Worm (Caenorhabditis elegans) whole organism, late embryonic: Measurements from ENCODE around the gene rpl-11.2.
A peak's percentile ranks its signal among the peaks of the same experiment; 100 is the strongest.

Experiments
- C08G9.2 ChIP-seq: sonication (generic microtip); optimal IDR thresholded peaks from 2 replicates; lab custom pipeline; 2016; ENCODE audit warnings: mild to moderate bottlenecking, missing genetic modification characterization, moderate library complexity, missing compliant biosample characterization
- T23F11.4 ChIP-seq: fragments of 200-800 bp; sonication (Bioruptor generic); optimal IDR thresholded peaks from 2 replicates; lab custom pipeline; 2018; ENCODE audit warnings: mild to moderate bottlenecking, missing genetic modification characterization, missing compliant biosample characterization
- ama-1 ChIP-seq: fragments of 150-350 bp; optimal IDR thresholded peaks from 2 replicates; lab custom pipeline; 2014
- ceh-19 ChIP-seq: fragments of 200-800 bp; sonication (Bioruptor generic); optimal IDR thresholded peaks from 2 replicates; lab custom pipeline; 2018; ENCODE audit warnings: mild to moderate bottlenecking, missing genetic modification characterization, missing compliant biosample characterization
- ceh-2 ChIP-seq: sonication (generic microtip); optimal IDR thresholded peaks from 2 replicates; lab custom pipeline; 2016; ENCODE audit warnings: missing genotype, missing genetic modification characterization, missing compliant biosample characterization
- ceh-30 ChIP-seq: fragments of 150-350 bp; optimal IDR thresholded peaks from 2 replicates; lab custom pipeline; 2014; ENCODE audit warnings: missing biosample characterization, missing genetic modification characterization
- ceh-6 ChIP-seq: fragments of 200-800 bp; sonication (Bioruptor generic); optimal IDR thresholded peaks from 2 replicates; lab custom pipeline; 2018; ENCODE audit warnings: mild to moderate bottlenecking, missing genetic modification characterization, missing compliant biosample characterization
- ceh-9 ChIP-seq: sonication (generic microtip); optimal IDR thresholded peaks from 2 replicates; lab custom pipeline; 2016; ENCODE audit warnings: mild to moderate bottlenecking, missing genetic modification characterization, inconsistent platforms, missing compliant biosample characterization
- dve-1 ChIP-seq: sonication (generic microtip); optimal IDR thresholded peaks from 2 replicates; lab custom pipeline; 2017; ENCODE audit warnings: antibody characterized with exemption, mild to moderate bottlenecking, missing genetic modification characterization, missing compliant biosample characterization
- elt-2 ChIP-seq: sonication (generic microtip); optimal IDR thresholded peaks from 2 replicates; lab custom pipeline; 2016; ENCODE audit warnings: missing genetic modification reagents, missing genetic modification characterization, missing compliant biosample characterization
- elt-4 ChIP-seq: sonication (generic microtip); optimal IDR thresholded peaks from 2 replicates; lab custom pipeline; 2016; ENCODE audit warnings: missing genetic modification characterization, missing compliant biosample characterization
- eyg-1 ChIP-seq: sonication (generic microtip); optimal IDR thresholded peaks from 2 replicates; lab custom pipeline; 2016; ENCODE audit warnings: missing genotype, missing genetic modification characterization, missing compliant biosample characterization
- gmeb-2 ChIP-seq: sonication (generic microtip); optimal IDR thresholded peaks from 2 replicates; lab custom pipeline; 2016; ENCODE audit warnings: missing genetic modification characterization, inconsistent platforms, missing compliant biosample characterization
- hlh-13 ChIP-seq: fragments of 200-800 bp; sonication (Bioruptor generic); optimal IDR thresholded peaks from 2 replicates; lab custom pipeline; 2018; ENCODE audit warnings: mild to moderate bottlenecking, missing genetic modification characterization, missing compliant biosample characterization
- hlh-15 ChIP-seq: sonication (generic microtip); optimal IDR thresholded peaks from 2 replicates; lab custom pipeline; 2016; ENCODE audit warnings: missing genetic modification characterization, missing compliant biosample characterization
- hlh-30 ChIP-seq: sonication (generic microtip); optimal IDR thresholded peaks from 2 replicates; lab custom pipeline; 2017; ENCODE audit warnings: antibody characterized with exemption, missing genetic modification characterization, missing compliant biosample characterization; ENCODE audit not compliant: insufficient read depth
- hlh-6 ChIP-seq: sonication (generic microtip); optimal IDR thresholded peaks from 2 replicates; lab custom pipeline; 2016; ENCODE audit warnings: missing genotype, missing genetic modification characterization, missing compliant biosample characterization
- hlh-8 ChIP-seq: sonication (generic microtip); optimal IDR thresholded peaks from 2 replicates; lab custom pipeline; 2016; ENCODE audit warnings: missing genotype, missing genetic modification characterization, missing compliant biosample characterization
- lim-6 ChIP-seq: sonication (generic microtip); optimal IDR thresholded peaks from 2 replicates; lab custom pipeline; 2016; ENCODE audit warnings: missing genetic modification characterization, missing compliant biosample characterization
- nfya-1 ChIP-seq: sonication (generic microtip); optimal IDR thresholded peaks from 2 replicates; lab custom pipeline; 2017; ENCODE audit warnings: missing genetic modification characterization, mild to moderate bottlenecking, missing compliant biosample characterization, antibody characterized with exemption, moderate library complexity
- odd-2 ChIP-seq: sonication (generic microtip); optimal IDR thresholded peaks from 2 replicates; lab custom pipeline; 2017; ENCODE audit warnings: antibody characterized with exemption, mild to moderate bottlenecking, missing genetic modification characterization, missing compliant biosample characterization
- pag-3 ChIP-seq: sonication (generic microtip); optimal IDR thresholded peaks from 2 replicates; lab custom pipeline; 2016; ENCODE audit warnings: missing compliant biosample characterization, missing genetic modification characterization, borderline replicate concordance
- pat-9 ChIP-seq: fragments of 200-800 bp; sonication (Bioruptor generic); optimal IDR thresholded peaks from 2 replicates; lab custom pipeline; 2018; ENCODE audit warnings: mild to moderate bottlenecking, missing genetic modification characterization, moderate library complexity, missing compliant biosample characterization
- ref-2 ChIP-seq: sonication (generic microtip); optimal IDR thresholded peaks from 2 replicates; lab custom pipeline; 2016; ENCODE audit warnings: missing genetic modification characterization, missing compliant biosample characterization
- rnt-1 ChIP-seq: sonication (generic microtip); optimal IDR thresholded peaks from 2 replicates; lab custom pipeline; 2016; ENCODE audit warnings: missing genetic modification characterization, missing compliant biosample characterization
- sdc-2 ChIP-seq: sonication (generic microtip); optimal IDR thresholded peaks from 2 replicates; lab custom pipeline; 2016; ENCODE audit warnings: missing genotype, missing genetic modification characterization, missing compliant biosample characterization
- syd-9 ChIP-seq: sonication (generic microtip); optimal IDR thresholded peaks from 2 replicates; lab custom pipeline; 2016; ENCODE audit warnings: mild to moderate bottlenecking, missing genetic modification characterization, moderate library complexity, missing compliant biosample characterization
- unc-86 ChIP-seq: sonication (generic microtip); optimal IDR thresholded peaks from 2 replicates; lab custom pipeline; 2016; ENCODE audit warnings: missing genetic modification characterization, missing compliant biosample characterization
- zip-5 ChIP-seq: sonication (generic microtip); optimal IDR thresholded peaks from 2 replicates; lab custom pipeline; 2016; ENCODE audit warnings: missing genetic modification characterization, missing compliant biosample characterization
- ztf-16 ChIP-seq: sonication (generic microtip); optimal IDR thresholded peaks from 2 replicates; lab custom pipeline; 2017; ENCODE audit warnings: missing genetic modification characterization, missing compliant biosample characterization

The rpl-11.2 gene

DNA sequence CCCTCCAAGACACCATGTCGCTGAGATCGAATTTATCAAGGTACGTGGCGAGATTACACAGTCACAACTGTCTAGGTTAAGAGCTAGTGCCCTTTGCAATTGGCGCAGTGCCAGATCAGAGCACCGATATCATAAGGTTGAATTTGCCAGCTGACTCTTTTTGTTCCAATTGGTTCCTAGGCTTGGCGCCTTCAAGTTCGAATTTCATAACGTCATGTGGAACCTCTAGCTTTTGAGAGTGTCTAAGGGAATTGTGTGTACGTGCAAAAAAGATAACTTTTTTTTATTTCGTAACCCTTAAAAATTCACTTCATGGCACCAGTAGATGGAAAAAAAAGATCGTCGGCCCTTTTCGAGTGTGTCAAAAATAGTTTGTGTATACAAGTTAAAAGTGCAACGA, 26.2 kb downstream of the rpl-11.2 start:
- TF ChIP-seq sdc-2 (tag; lab: Kevin White, UChicago) (no peak), hlh-6 (tag; lab: Kevin White, UChicago) (no peak), ceh-19 (no peak), nfya-1 (tag; lab: Kevin White, UChicago) (no peak)
- TF ChIP-seq, all 69 proteins: peak for 0

ce11 chrX:2215108-2215507, 27.3 kb downstream of the rpl-11.2 start:
- TF ChIP-seq elt-2 (peak; percentile 76), odd-2 (tag; lab: Kevin White, UChicago) (no peak), gmeb-2 (tag; lab: Kevin White, UChicago) (no peak), hlh-30 (tag; lab: Kevin White, UChicago) (peak; percentile 22), hlh-6 (tag; lab: Kevin White, UChicago) (no peak)

DNA sequence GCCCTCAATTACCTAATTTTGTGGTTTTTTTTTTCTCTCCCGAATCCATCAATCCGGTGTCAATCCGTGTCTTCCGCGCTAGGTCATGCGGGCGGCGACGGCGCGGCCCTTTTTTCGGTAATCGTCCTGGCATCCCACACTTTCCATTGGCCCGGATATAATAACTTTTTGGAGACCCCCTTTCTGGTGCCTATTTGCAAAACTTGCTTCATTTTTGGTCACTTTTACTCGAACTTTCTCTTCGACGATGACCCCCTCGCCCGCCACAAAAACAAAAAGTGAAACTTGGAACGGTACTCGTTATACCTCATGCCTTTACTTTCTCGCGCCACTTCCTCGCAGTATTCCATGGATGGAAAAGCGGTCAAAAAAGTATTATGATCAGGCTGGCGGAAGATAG, 28.0 kb downstream of the rpl-11.2 start:
- TF ChIP-seq dve-1 (tag; lab: Kevin White, UChicago) = no peak
- no peak for TF ChIP-seq eyg-1 (tag; lab: Kevin White, UChicago)
- no peak for TF ChIP-seq rnt-1 (tag; lab: Kevin White, UChicago)
- no peak for TF ChIP-seq T23F11.4 (GFP tag; lab: Kevin White, UChicago)
- TF ChIP-seq odd-2 (tag; lab: Kevin White, UChicago) = no peak
- no peak for TF ChIP-seq ceh-9
- no peak for TF ChIP-seq ceh-6 (GFP tag; lab: Kevin White, UChicago)
- TF ChIP-seq ref-2 (tag; lab: Kevin White, UChicago) = no peak
- TF ChIP-seq C08G9.2 (tag; lab: Kevin White, UChicago) = no peak
- no peak for TF ChIP-seq pag-3 (tag; lab: Kevin White, UChicago)
- TF ChIP-seq hlh-13 (GFP tag; lab: Kevin White, UChicago) = no peak
- no peak for TF ChIP-seq syd-9
- no peak for TF ChIP-seq hlh-6 (tag; lab: Kevin White, UChicago)
- no peak for TF ChIP-seq ceh-30 (tag; lab: Kevin White, UChicago)
- no peak for TF ChIP-seq ztf-16
- no peak for TF ChIP-seq lim-6

- TF ChIP-seq elt-2 (peak; percentile 39), elt-4 (tag; lab: Kevin White, UChicago) (no peak)
- TF ChIP-seq, all 69 proteins: peak for 1
These were observed 28.7 kb downstream of the rpl-11.2 start for ce11 chrX:2213400-2214362.

DNA sequence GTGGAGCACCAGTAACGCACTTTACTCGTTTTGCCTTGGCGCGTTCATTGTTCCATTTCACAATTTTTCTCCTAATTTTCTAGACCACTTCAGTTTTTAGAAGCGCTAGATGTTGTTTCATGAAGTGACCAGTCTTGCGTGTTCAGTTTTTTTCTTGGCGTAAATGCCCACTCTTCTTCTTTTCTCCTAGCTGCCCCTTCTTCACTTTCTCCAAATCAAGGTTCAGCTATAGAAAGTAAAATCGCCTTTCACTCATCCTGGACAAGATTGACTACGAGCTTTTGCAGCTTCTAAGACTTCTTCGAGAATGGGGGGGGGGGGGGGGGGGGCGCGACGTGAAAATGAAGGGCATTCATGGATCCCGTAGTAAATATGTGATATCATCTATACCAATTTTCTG, 29.7 kb downstream of the rpl-11.2 start:
- TF ChIP-seq ceh-6 (GFP tag; lab: Kevin White, UChicago) (no peak), ceh-2 (tag; lab: Kevin White, UChicago) (no peak), ref-2 (tag; lab: Kevin White, UChicago) (no peak), zip-5 (tag; lab: Kevin White, UChicago) (no peak), odd-2 (tag; lab: Kevin White, UChicago) (no peak), hlh-15 (tag; lab: Kevin White, UChicago) (no peak), hlh-30 (tag; lab: Kevin White, UChicago) (no peak), hlh-8 (tag; lab: Kevin White, UChicago) (no peak), pat-9 (tag; lab: Kevin White, UChicago) (no peak), unc-86 (tag; lab: Kevin White, UChicago) (no peak), ama-1 (no peak)
